Worm (Caenorhabditis elegans): ENCODE results near the gene tab-1.

DNA sequence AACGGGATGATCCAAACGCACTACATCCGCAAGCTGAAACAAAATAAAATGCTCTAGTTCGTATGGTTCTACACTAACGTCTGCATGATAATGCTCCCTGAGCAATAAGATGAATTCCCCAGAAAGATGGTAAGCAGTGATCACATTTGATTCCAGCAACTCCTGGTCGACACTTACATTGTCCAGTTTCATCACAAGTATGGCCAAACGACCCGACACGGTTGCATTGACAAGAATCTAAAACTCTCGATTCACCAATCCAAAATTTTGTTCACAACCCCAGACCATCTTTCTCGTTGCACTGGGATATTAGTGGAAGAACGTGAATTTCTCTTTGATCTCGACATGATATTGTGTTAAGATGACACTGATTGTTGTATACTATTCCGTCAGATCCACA is 33.1 kb upstream of the tab-1 start:
- no peak for TF ChIP-seq med-1 (GFP tag; optimal IDR thresholded peaks at IDR 0.05; ENCODE audit: insufficient read depth)
- TF ChIP-seq ztf-23 (GFP tag; IDR thresholded peaks at IDR 0.05): no peak
- TF ChIP-seq klf-2 (GFP tag; conservative IDR thresholded peaks at IDR 0.05): no peak

Data from whole organism, midembryonic.